Worm (Caenorhabditis elegans): ENCODE data around the gene cnb-1.

- no peak for TF ChIP-seq ztf-29 (GFP tag; IDR thresholded peaks at IDR 0.05)
- TF ChIP-seq flt-1 (GFP tag; IDR thresholded peaks at IDR 0.05), result no peak
- TF ChIP-seq ref-1 (GFP tag; conservative IDR thresholded peaks at IDR 0.05), result no peak
- no peak for TF ChIP-seq tab-1 (GFP tag; IDR thresholded peaks at IDR 0.05)
Measured at ce11 chrV:11366129-11366528, 9.4 kb upstream of the cnb-1 start, which contains the start of gene dop-5.

All from whole organism, midembryonic.